Fruit fly (Drosophila melanogaster): ENCODE data around the gene SNF4Agamma.

DNA sequence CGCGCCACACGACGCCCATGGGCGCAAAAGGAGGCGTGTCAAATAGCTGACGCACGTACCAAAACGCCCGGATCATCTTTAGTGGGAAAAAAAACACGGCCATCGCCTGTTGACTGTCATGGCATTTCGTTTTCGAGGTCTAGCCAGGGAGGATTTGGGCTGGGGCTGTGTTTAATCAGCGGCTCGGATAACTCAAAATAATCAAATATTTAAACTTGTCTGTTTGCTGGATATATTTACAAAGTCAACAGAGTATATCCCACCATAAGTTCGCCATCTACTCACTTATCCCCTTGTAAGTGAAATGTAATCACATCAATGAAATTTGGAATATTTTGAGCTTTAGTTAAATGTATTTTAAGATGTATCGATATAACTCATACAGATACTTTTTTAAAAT is 120.3 kb downstream of the SNF4Agamma start:
- TF ChIP-seq CG13204 (GFP tag; optimal IDR thresholded peaks at IDR 0.05): no peak
- no peak for TF ChIP-seq Pif1A (GFP tag; optimal IDR thresholded peaks at IDR 0.05)
- no peak for TF ChIP-seq CG4496 (GFP tag; IDR thresholded peaks at IDR 0.05)
- no peak for TF ChIP-seq fd96Ca (GFP tag; IDR thresholded peaks at IDR 0.05)
- TF ChIP-seq CG10348 (GFP tag; IDR thresholded peaks at IDR 0.05): no peak
- TF ChIP-seq CG12605 (GFP tag; IDR thresholded peaks at IDR 0.05): no peak

Data from whole organism, pupa.